2 fruit fly cellular contexts compared by ENCODE assay signal in the genomic region with DNA sequence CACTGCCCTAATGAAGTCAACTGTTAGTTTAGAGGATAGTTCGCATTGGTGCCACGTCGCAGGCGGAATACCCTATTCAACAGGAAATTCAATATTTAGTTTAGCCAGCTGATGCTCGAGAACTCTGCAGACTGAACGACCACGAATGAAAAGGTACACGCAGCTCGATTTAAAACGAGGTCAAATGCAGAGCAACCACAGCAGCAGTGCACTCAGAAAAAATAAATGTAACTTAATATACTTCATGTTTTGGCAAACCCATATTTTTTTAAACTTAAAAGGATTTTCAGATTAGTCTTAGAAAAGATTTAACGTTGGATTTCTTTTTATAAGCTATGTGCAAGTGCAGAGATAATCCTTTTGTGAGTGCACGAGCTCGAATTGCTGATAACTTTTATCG.
TF ChIP-seq lines count a peak whose summit lies in the region.

No protein-coding gene starts in this region.

TF ChIP-seq in whole organism, embryonic, 481 proteins besides CTCF, POLR2A, EP300 and RAD21 (continued from another document):
- TF ChIP-seq wdn (GFP tag; IDR thresholded peaks at IDR 0.05; lab: Robert Waterston, UW): no peak
TF ChIP-seq in whole organism, embryonic: peak in this region for 22.

TF ChIP-seq in whole organism, prepupa, 60 proteins besides CTCF, POLR2A, EP300 and RAD21 (continued from another document):
- TF ChIP-seq CG8119 (GFP tag; IDR thresholded peaks at IDR 0.05; lab: Robert Waterston, UW) (peak; percentile 35; the same call in 1 of the 3 replicates), CG8319 (GFP tag; optimal IDR thresholded peaks at IDR 0.05; lab: Kevin White, UChicago) (no peak), cyc (GFP tag; optimal IDR thresholded peaks at IDR 0.05; lab: Kevin White, UChicago) (no peak), Eip75B (GFP tag; optimal IDR thresholded peaks at IDR 0.05; lab: Kevin White, UChicago) (peak; percentile 40), salr (GFP tag; optimal IDR thresholded peaks at IDR 0.05; lab: Kevin White, UChicago) (peak in 1 of 2 experiments; percentile 25), Sox15 (GFP tag; optimal IDR thresholded peaks at IDR 0.05; lab: Kevin White, UChicago) (no peak), Ets21C (GFP tag; optimal IDR thresholded peaks at IDR 0.05; lab: Kevin White, UChicago) (no peak), Met (GFP tag; optimal IDR thresholded peaks at IDR 0.05; lab: Kevin White, UChicago) (no peak), esn (GFP tag; optimal IDR thresholded peaks at IDR 0.05; lab: Kevin White, UChicago) (no peak), CG7368 (GFP tag; optimal IDR thresholded peaks at IDR 0.05; lab: Kevin White, UChicago) (no peak)
